Worm (Caenorhabditis elegans): ENCODE data around the gene asb-2.

asb-2 gene

ce11 chrX:4498078-4498477, 28.5 kb downstream of the asb-2 start (continued):
- no peak for TF ChIP-seq D1046.2 (GFP tag; IDR thresholded peaks at IDR 0.05)
- no peak for TF ChIP-seq nhr-6 (tag; optimal IDR thresholded peaks at IDR 0.05)
- no peak for TF ChIP-seq mxl-3 (GFP tag; optimal IDR thresholded peaks at IDR 0.05)
- no peak for TF ChIP-seq snpc-1.2 (GFP tag; IDR thresholded peaks at IDR 0.05)
- TF ChIP-seq ceh-28 (tag; optimal IDR thresholded peaks at IDR 0.05) = no peak
- no peak for TF ChIP-seq Y48G9A.11 (GFP tag; IDR thresholded peaks at IDR 0.05)
- no peak for TF ChIP-seq pha-4 (GFP tag; IDR thresholded peaks at IDR 0.05)
- TF ChIP-seq pha-4 (tag; optimal IDR thresholded peaks at IDR 0.05) = no peak
- TF ChIP-seq nhr-48 (tag; optimal IDR thresholded peaks at IDR 0.05) = no peak
- TF ChIP-seq mes-2 (tag; optimal IDR thresholded peaks at IDR 0.05; ENCODE audit: poor library complexity, severe bottlenecking) = peak; percentile 23
- TF ChIP-seq nhr-25 (tag; optimal IDR thresholded peaks at IDR 0.05; ENCODE audit: borderline replicate concordance, insufficient read depth) = no peak
- TF ChIP-seq dmd-8 (GFP tag; IDR thresholded peaks at IDR 0.05) = no peak
- TF ChIP-seq jun-1 (tag; optimal IDR thresholded peaks at IDR 0.05) = no peak
- TF ChIP-seq hlh-11 (tag; optimal IDR thresholded peaks at IDR 0.05) = peak; percentile 68
- no peak for TF ChIP-seq R02D3.7 (tag; optimal IDR thresholded peaks at IDR 0.05)
- TF ChIP-seq Y75B8A.6 (GFP tag; IDR thresholded peaks at IDR 0.05) = no peak
- TF ChIP-seq F26F4.8 (GFP tag; conservative IDR thresholded peaks at IDR 0.05) = no peak
- TF ChIP-seq spr-1 (tag; optimal IDR thresholded peaks at IDR 0.05) = no peak
- TF ChIP-seq lin-13 (GFP tag; optimal IDR thresholded peaks at IDR 0.05) = no peak
- no peak for TF ChIP-seq tag-97 (GFP tag; IDR thresholded peaks at IDR 0.05)
- no peak for TF ChIP-seq ZK337.2 (GFP tag; IDR thresholded peaks at IDR 0.05)

- TF ChIP-seq unc-62 (GFP tag; optimal IDR thresholded peaks at IDR 0.05 in 1 of 2) (peak in 1 of 2 experiments; percentile 67), unc-62 (tag; optimal IDR thresholded peaks at IDR 0.05) (no peak), snpc-1.2 (GFP tag; IDR thresholded peaks at IDR 0.05) (no peak), aha-1 (tag) (peak; percentile 63), lin-15B (tag; optimal IDR thresholded peaks at IDR 0.05) (no peak), rbr-2 (tag; optimal IDR thresholded peaks at IDR 0.05) (no peak), mxl-3 (GFP tag; optimal IDR thresholded peaks at IDR 0.05) (peak; percentile 7), mes-2 (tag; optimal IDR thresholded peaks at IDR 0.05; ENCODE audit: poor library complexity, severe bottlenecking) (no peak)
Measured at ce11 chrX:4498478-4498877, 28.9 kb downstream of the asb-2 start.

- TF ChIP-seq aha-1 (tag) = peak; percentile 92
- no peak for TF ChIP-seq lin-1 (GFP tag; IDR thresholded peaks at IDR 0.05)
- no peak for TF ChIP-seq zfp-2 (tag; optimal IDR thresholded peaks at IDR 0.05)
- no peak for TF ChIP-seq lin-15B (tag; optimal IDR thresholded peaks at IDR 0.05)
- TF ChIP-seq daf-12 (tag; optimal IDR thresholded peaks at IDR 0.05) = no peak
- TF ChIP-seq pqm-1 (tag; optimal IDR thresholded peaks at IDR 0.05) = no peak
- TF ChIP-seq tag-97 (GFP tag; IDR thresholded peaks at IDR 0.05) = no peak
- no peak for TF ChIP-seq Y48G9A.11 (GFP tag; IDR thresholded peaks at IDR 0.05)
Measured at ce11 chrX:4500499-4500898, 30.9 kb downstream of the asb-2 start.

DNA sequence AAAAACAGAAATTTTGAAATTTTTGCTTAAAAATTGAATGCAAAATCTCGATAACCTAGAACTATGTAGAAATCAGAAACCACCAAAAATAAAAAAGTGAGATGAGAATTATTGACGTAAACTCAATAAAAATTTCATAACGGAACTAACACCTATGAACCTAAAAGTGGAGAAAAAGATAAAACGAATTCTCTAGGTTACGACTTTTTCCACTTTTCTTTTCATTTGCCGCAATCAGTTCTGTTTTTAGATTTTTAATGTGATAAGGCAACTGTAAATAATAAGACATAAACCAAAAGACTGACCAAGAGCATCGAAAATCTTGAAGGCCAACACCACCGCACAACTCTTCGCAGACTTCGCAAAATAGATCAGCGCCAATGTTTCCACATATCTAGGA, 32.5 kb downstream of the asb-2 start:
- TF ChIP-seq pqm-1 (tag; optimal IDR thresholded peaks at IDR 0.05) (peak; percentile 72), lsy-2 (tag; optimal IDR thresholded peaks at IDR 0.05) (no peak), nhr-10 (tag; optimal IDR thresholded peaks at IDR 0.05) (no peak), unc-39 (tag; optimal IDR thresholded peaks at IDR 0.05) (no peak), T20F7.1 (GFP tag; optimal IDR thresholded peaks at IDR 0.05) (no peak), dve-1 (tag; optimal IDR thresholded peaks at IDR 0.05; ENCODE audit: insufficient read depth) (peak; percentile 0), nhr-28 (tag; optimal IDR thresholded peaks at IDR 0.05) (peak; percentile 28), Y105C5A.15 (GFP tag; IDR thresholded peaks at IDR 0.05) (no peak), hif-1 (tag; optimal IDR thresholded peaks at IDR 0.05) (no peak), lin-38 (GFP tag; IDR thresholded peaks at IDR 0.05) (no peak), ceh-28 (tag; optimal IDR thresholded peaks at IDR 0.05) (no peak), Y48G9A.11 (GFP tag; IDR thresholded peaks at IDR 0.05) (no peak), daf-16 (GFP tag; optimal IDR thresholded peaks at IDR 0.05) (no peak), daf-16 (tag; optimal IDR thresholded peaks at IDR 0.05) (peak; percentile 58), php-3 (GFP tag; IDR thresholded peaks at IDR 0.05) (peak; percentile 79), unc-62 (GFP tag; optimal IDR thresholded peaks at IDR 0.05 in 1 of 2) (no peak), unc-62 (tag; optimal IDR thresholded peaks at IDR 0.05) (no peak)
